Worm (Caenorhabditis elegans) whole organism, L1 larva: ENCODE results near the gene aptf-1.

ENCODE experiments used
- blmp-1 ChIP-seq: fragments of 150-350 bp; optimal IDR thresholded peaks from 2 replicates; lab custom pipeline; 2014; ENCODE audit warnings: missing biosample characterization, missing genetic modification characterization
- ceh-88 ChIP-seq: fragments of 200-800 bp; sonication (Bioruptor generic); IDR thresholded peaks from 2 replicates; pipeline ENCODE4 v1.3.6; 2022; ENCODE audit warnings: missing genetic modification characterization, missing compliant biosample characterization
- ces-1 ChIP-seq: fragments of 150-350 bp; optimal IDR thresholded peaks from 2 replicates; lab custom pipeline; 2014; ENCODE audit warnings: missing biosample characterization, missing genetic modification reagents, missing genetic modification characterization
- ets-5 ChIP-seq: fragments of 200-800 bp; sonication (Bioruptor generic); IDR thresholded peaks from 2 replicates; pipeline ENCODE4 v1.3.6; 2022; ENCODE audit warnings: missing genetic modification characterization, missing compliant biosample characterization
- hlh-17 ChIP-seq: fragments of 200-800 bp; sonication (Bioruptor generic); optimal IDR thresholded peaks from 2 replicates; lab custom pipeline; 2018; ENCODE audit warnings: missing genetic modification characterization, mild to moderate bottlenecking, missing compliant biosample characterization, moderate library complexity, borderline replicate concordance
- lin-13 ChIP-seq: fragments of 150-350 bp; optimal IDR thresholded peaks from 2 replicates; lab custom pipeline; 2014; ENCODE audit warnings: missing biosample characterization, missing genetic modification reagents, missing genetic modification characterization
- lin-39 ChIP-seq: fragments of 150-350 bp; optimal IDR thresholded peaks from 2 replicates; lab custom pipeline; 2014; ENCODE audit warnings: missing biosample characterization, missing genetic modification reagents, missing genetic modification characterization
- nhr-12 ChIP-seq: sonication (generic microtip); optimal IDR thresholded peaks from 2 replicates; lab custom pipeline; 2017; ENCODE audit warnings: missing biosample characterization, missing genetic modification characterization
- nhr-77 ChIP-seq: fragments of 150-350 bp; optimal IDR thresholded peaks from 2 replicates; lab custom pipeline; 2014; ENCODE audit warnings: missing biosample characterization, missing genetic modification characterization
- skn-1 ChIP-seq: fragments of 150-350 bp; optimal IDR thresholded peaks from 2 replicates; lab custom pipeline; 2014; ENCODE audit warnings: missing biosample characterization, missing genetic modification characterization
- unc-62 ChIP-seq: fragments of 150-350 bp; optimal IDR thresholded peaks from 2 replicates; lab custom pipeline; 2014; ENCODE audit warnings: missing biosample characterization, missing genetic modification reagents, missing genetic modification characterization
- ztf-4 ChIP-seq: fragments of 150-350 bp; optimal IDR thresholded peaks from 2 replicates; lab custom pipeline; 2014; ENCODE audit warnings: missing biosample characterization, missing genetic modification characterization

DNA sequence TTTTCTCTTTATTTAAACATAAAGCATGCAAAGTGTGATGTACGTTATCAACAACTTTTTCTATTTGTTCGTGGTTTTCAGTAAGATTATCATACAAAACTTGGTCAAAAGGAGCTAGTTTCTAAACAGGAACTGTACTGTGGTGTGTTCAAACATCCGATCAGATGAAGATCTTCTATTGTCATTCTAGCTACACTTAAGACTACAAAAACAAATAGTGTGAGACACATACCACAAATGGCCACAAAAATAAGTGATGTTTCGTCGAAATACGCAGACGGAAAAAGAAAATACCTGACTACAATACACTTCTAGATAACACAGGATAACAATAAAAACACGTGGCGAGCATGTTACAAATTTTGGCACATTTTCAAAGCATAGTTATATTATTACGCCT lies 6.1 kb upstream of the aptf-1 start:
- no peak for TF ChIP-seq blmp-1 (tag; lab: Kevin White, UChicago)
- TF ChIP-seq ztf-4 (tag; lab: Kevin White, UChicago), result no peak
- no peak for TF ChIP-seq lin-39
- TF ChIP-seq hlh-17 (GFP tag; lab: Kevin White, UChicago), result no peak
- no peak for TF ChIP-seq ceh-88 (GFP tag; lab: Robert Waterston, UW)
- no peak for TF ChIP-seq unc-62 (GFP tag; lab: Kevin White, UChicago)
- TF ChIP-seq skn-1, result no peak
- TF ChIP-seq nhr-12 (tag; lab: Kevin White, UChicago), result no peak
- TF ChIP-seq ets-5 (GFP tag; lab: Robert Waterston, UW), result no peak
- no peak for TF ChIP-seq nhr-77 (tag; lab: Kevin White, UChicago)
- TF ChIP-seq ces-1, result no peak
- TF ChIP-seq lin-13 (GFP tag; lab: Kevin White, UChicago), result no peak
